Fruit fly (Drosophila melanogaster) whole organism: ENCODE measurements around the gene CG2147.

Source experiments
- CG8478 ChIP-seq: fragments of >200 bp; optimal IDR thresholded peaks from 2 replicates; lab custom pipeline; 2018; ENCODE audit warnings: inconsistent platforms
- Dll ChIP-seq: fragments of >200 bp; optimal IDR thresholded peaks from 2 replicates; lab custom pipeline; 2017
- EcR ChIP-seq, 2 experiments: fragments of >200 bp; optimal IDR thresholded peaks; 2 replicates each; lab custom pipeline; 2017; ENCODE audit warnings: missing biosample characterization in 2 of 2, missing genetic modification characterization in 2 of 2, missing genetic modification reagents in 2 of 2
- pan ChIP-seq: fragments of >200 bp; optimal IDR thresholded peaks from 2 replicates; lab custom pipeline; 2017

DNA sequence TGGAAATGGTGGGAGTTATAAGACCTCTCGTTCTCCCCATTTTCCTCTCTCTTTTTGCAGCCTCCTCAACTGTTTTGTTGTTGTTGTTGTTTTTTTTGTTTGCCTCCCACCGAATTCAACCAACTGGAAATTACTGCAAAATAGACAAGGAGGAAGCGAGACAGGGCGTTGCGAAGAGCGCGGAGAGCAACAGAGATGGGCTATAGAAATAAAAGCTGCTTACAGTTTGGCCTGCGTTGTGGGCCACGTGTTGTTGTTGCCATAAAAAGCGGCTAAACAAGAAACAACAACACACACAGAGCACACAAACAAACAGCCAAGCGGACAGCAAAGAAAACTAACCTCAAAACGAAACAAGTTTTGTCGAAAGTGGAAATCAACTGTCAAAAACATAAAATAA is 45.9 kb upstream of the CG2147 start:
- no peak for TF ChIP-seq CG8478 (lab: Kevin White, UChicago)
- TF ChIP-seq EcR (GFP tag; optimal IDR thresholded peaks at IDR 0.05; lab: Kevin White, UChicago) = no peak
- TF ChIP-seq Dll (lab: Kevin White, UChicago) = no peak
- TF ChIP-seq pan (lab: Kevin White, UChicago) = no peak
